Fruit fly (Drosophila melanogaster) S2 (cell line): ENCODE results near the gene CG18766.

Source experiments
- CG8478 ChIP-seq: fragments of >200 bp; optimal IDR thresholded peaks from 2 replicates; lab custom pipeline; 2018
- CTCF ChIP-seq, 2 experiments: fragments of >200 bp; optimal IDR thresholded peaks; 2 replicates each; lab custom pipeline; 2018

DNA sequence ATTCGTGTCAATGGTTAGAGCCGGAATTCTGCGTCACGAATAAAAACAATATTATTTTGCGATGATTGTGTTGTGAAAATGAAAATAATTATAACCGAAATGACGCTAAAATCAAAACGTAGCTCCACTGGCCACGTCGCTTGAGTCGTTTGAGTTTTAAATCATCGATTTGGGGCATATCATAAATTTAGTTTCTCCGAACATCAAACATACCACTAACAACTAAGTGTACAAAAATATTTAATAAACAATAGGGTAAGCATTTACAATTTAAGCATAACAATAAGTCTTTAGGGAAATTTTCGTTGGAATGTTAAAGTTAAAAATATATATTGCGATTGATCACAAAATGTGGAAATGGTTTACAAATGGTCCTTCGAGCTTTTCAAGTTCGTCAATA, 5.9 kb upstream of the CG18766 start, which contains the start of the genes TTLL6B and TfIIA-L:
- TF ChIP-seq CG8478 (no peak), CTCF (optimal IDR thresholded peaks at IDR 0.05; lab: Kevin White, UChicago) (no peak)
